Fruit fly (Drosophila melanogaster): ENCODE measurements around the gene CG14073.

Gene CG14073

DNA sequence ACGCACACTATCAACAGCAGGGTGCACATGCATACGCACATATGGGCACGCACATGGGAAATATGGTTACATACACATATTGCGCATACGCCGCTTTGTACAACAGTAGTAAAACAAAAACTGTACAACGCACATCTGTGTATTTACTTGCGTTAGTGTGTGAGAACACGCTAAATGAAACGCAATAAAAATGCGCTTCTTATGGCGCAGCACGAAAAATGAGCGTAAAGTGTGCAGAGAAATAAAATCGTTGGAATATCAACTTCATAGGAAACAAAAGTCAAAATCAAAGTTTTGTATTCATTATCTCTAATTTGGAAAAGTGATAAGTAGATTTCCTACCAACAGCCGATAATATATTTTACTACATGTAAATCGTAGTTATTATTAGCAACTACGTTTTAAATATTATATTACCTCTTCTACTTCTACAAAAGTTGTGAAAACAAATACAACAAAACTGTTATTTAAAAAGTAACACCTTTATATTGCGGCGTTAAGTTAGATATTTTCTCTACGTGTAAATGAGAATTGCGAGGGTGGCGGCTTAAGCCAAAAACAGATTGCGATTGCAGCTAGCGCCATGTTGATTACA, 64.1 kb downstream of the CG14073 start:
- TF ChIP-seq CTCF (optimal IDR thresholded peaks at IDR 0.05) (no peak), CG8478 (optimal IDR thresholded peaks at IDR 0.05) (no peak)

DNA sequence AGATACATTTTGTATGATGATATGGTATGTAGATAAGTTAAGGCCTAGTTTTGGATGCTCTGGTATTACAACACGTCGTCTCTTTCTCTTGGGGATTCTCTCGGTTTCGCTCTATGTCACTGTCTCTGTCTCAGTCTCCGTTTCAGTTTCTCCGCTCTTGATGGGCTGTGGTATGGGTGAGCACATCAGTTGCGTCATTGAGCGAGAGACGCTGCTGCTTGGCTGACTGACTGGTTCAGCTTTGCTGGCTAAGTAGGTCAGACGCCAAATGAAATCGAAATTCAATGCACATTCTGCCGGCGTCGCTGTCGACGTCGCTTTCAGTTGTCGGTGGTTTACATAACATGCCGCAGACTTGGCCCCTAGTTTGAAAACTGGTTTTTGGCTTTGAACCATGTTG, 66.6 kb downstream of the CG14073 start:
- TF ChIP-seq CG8478 (optimal IDR thresholded peaks at IDR 0.05) (no peak), CTCF (optimal IDR thresholded peaks at IDR 0.05) (no peak)
